Fruit fly (Drosophila melanogaster) whole organism, embryonic: ENCODE results near the gene CG14309.
A peak's percentile ranks its signal among the peaks of the same experiment; 100 is the strongest.

Experiments used
- Atf3 ChIP-seq: fragments of 200-800 bp; sonication (Bioruptor generic); optimal IDR thresholded peaks from 3 replicates; lab custom pipeline; 2016; ENCODE audit warnings: missing biosample characterization, missing genetic modification characterization
- BEAF-32 ChIP-seq: fragments of 200-800 bp; sonication (Bioruptor generic); optimal IDR thresholded peaks from 3 replicates; lab custom pipeline; 2017; ENCODE audit warnings: missing biosample characterization, missing genetic modification characterization, mild to moderate bottlenecking, moderate library complexity, missing genetic modification reagents
- CG11085 ChIP-seq: fragments of 200-800 bp; sonication (Bioruptor generic); IDR thresholded peaks from 2 replicates; pipeline ENCODE4 v1.3.6; 2022; ENCODE audit warnings: missing biosample characterization, missing genetic modification characterization
- CG11723 ChIP-seq: fragments of 200-800 bp; sonication (Bioruptor generic); optimal IDR thresholded peaks from 2 replicates; lab custom pipeline; 2017; ENCODE audit warnings: missing biosample characterization, mild to moderate bottlenecking, missing genetic modification characterization
- CG12659 ChIP-seq: fragments of 200-800 bp; sonication (Bioruptor generic); optimal IDR thresholded peaks from 3 replicates; lab custom pipeline; 2017; ENCODE audit warnings: mild to moderate bottlenecking, missing biosample characterization, missing genetic modification reagents, missing genetic modification characterization
- CG13287 ChIP-seq: fragments of 200-800 bp; sonication (Bioruptor generic); IDR thresholded peaks from 2 replicates; pipeline ENCODE4 v1.3.6; 2022; ENCODE audit warnings: missing biosample characterization, missing genetic modification characterization; ENCODE audit not compliant: partially characterized antibody
- CG14050 ChIP-seq: fragments of 200-800 bp; sonication (Bioruptor generic); IDR thresholded peaks from 3 replicates; pipeline ENCODE4 v1.3.6; 2022; ENCODE audit warnings: missing biosample characterization, missing genetic modification characterization
- CG15514 ChIP-seq: fragments of 200-800 bp; sonication (Bioruptor generic); optimal IDR thresholded peaks from 3 replicates; lab custom pipeline; 2017; ENCODE audit warnings: missing biosample characterization, missing genetic modification characterization, mild to moderate bottlenecking, moderate library complexity, missing genetic modification reagents
- CG1647 ChIP-seq: fragments of 200-800 bp; sonication (Bioruptor generic); optimal IDR thresholded peaks from 3 replicates; lab custom pipeline; 2016; ENCODE audit warnings: missing biosample characterization, missing genetic modification characterization
- CG16815 ChIP-seq: fragments of 200-800 bp; sonication (Bioruptor generic); optimal IDR thresholded peaks from 3 replicates; lab custom pipeline; 2017; ENCODE audit warnings: missing biosample characterization, mild to moderate bottlenecking, missing genetic modification characterization
- CG17328 ChIP-seq: fragments of 200-800 bp; sonication (Bioruptor generic); IDR thresholded peaks from 2 replicates; pipeline ENCODE4 v1.3.6; 2022; ENCODE audit warnings: missing biosample characterization, missing genetic modification characterization
- CG2199 ChIP-seq: fragments of 200-800 bp; sonication (Bioruptor generic); IDR thresholded peaks from 3 replicates; pipeline ENCODE4 v1.3.6; 2022; ENCODE audit warnings: missing biosample characterization, missing genetic modification characterization
- CG30020 ChIP-seq: fragments of 200-800 bp; optimal IDR thresholded peaks from 2 replicates; lab custom pipeline; 2019; ENCODE audit warnings: missing biosample characterization, mild to moderate bottlenecking, missing genetic modification characterization, moderate library complexity
- CG31441 ChIP-seq: fragments of 200-800 bp; sonication (Bioruptor generic); IDR thresholded peaks from 2 replicates; pipeline ENCODE4 v1.3.6; 2022; ENCODE audit warnings: missing biosample characterization, missing genetic modification characterization
- CG4404 ChIP-seq: fragments of 200-800 bp; sonication (Bioruptor generic); IDR thresholded peaks from 2 replicates; pipeline ENCODE4 v1.3.6; 2022; ENCODE audit warnings: missing biosample characterization, missing genetic modification characterization
- CG4617 ChIP-seq: fragments of 200-800 bp; sonication (Bioruptor generic); optimal IDR thresholded peaks from 3 replicates; lab custom pipeline; 2016; ENCODE audit warnings: missing biosample characterization, missing genetic modification characterization, borderline replicate concordance
- CG5245 ChIP-seq: fragments of 200-800 bp; sonication (Bioruptor generic); optimal IDR thresholded peaks from 3 replicates; lab custom pipeline; 2016; ENCODE audit warnings: missing biosample characterization, missing genetic modification characterization
- CG6683 ChIP-seq: fragments of 200-800 bp; sonication (Bioruptor generic); optimal IDR thresholded peaks from 2 replicates; lab custom pipeline; 2017; ENCODE audit warnings: missing biosample characterization, mild to moderate bottlenecking, missing genetic modification characterization, missing genetic modification reagents
- CG6791 ChIP-seq: fragments of 200-800 bp; sonication (Bioruptor generic); IDR thresholded peaks from 3 replicates; pipeline ENCODE4 v1.3.6; 2022; ENCODE audit warnings: missing biosample characterization, missing genetic modification characterization; ENCODE audit not compliant: partially characterized antibody
- CG7372 ChIP-seq: fragments of 200-800 bp; sonication (Bioruptor generic); IDR thresholded peaks from 2 replicates; pipeline ENCODE4 v1.3.6; 2022; ENCODE audit warnings: missing biosample characterization, missing genetic modification characterization
- CG8089 ChIP-seq: fragments of 200-800 bp; sonication (Bioruptor generic); optimal IDR thresholded peaks from 3 replicates; lab custom pipeline; 2016; ENCODE audit warnings: missing biosample characterization, missing genetic modification characterization
- CG9437 ChIP-seq: fragments of 200-800 bp; sonication (Bioruptor generic); optimal IDR thresholded peaks from 2 replicates; lab custom pipeline; 2018; ENCODE audit warnings: missing biosample characterization, mild to moderate bottlenecking, missing genetic modification characterization
- D ChIP-seq, 2 experiments: fragments of 200-800 bp in 1 of 2; fragments of >200 bp in 1 of 2; sonication (Bioruptor generic) in 1 of 2; optimal IDR thresholded peaks; 2 replicates in 1 of 2; 3 replicates in 1 of 2; lab custom pipeline; 2017; ENCODE audit warnings: mild to moderate bottlenecking in 1 of 2, missing biosample characterization in 1 of 2, missing genetic modification characterization in 1 of 2, missing genetic modification reagents in 1 of 2
- Dbx ChIP-seq: fragments of 200-800 bp; sonication (Bioruptor generic); IDR thresholded peaks from 3 replicates; pipeline ENCODE4 v1.3.6; 2022; ENCODE audit warnings: missing biosample characterization, missing genetic modification characterization
- E2f2 ChIP-seq: fragments of 200-800 bp; sonication (Bioruptor generic); IDR thresholded peaks from 2 replicates; pipeline ENCODE4 v1.3.6; 2022; ENCODE audit warnings: missing biosample characterization, missing genetic modification characterization
- Ets65A ChIP-seq: fragments of 200-800 bp; sonication (Bioruptor generic); peaks from one replicate; lab custom pipeline; 2016; ENCODE audit warnings: missing biosample characterization, missing genetic modification characterization
- Gug ChIP-seq: fragments of 200-800 bp; sonication (Bioruptor generic); IDR thresholded peaks from 4 replicates; pipeline ENCODE4 v1.3.6; 2022; ENCODE audit warnings: missing biosample characterization, missing genetic modification characterization
- HmgD ChIP-seq: fragments of 200-800 bp; sonication (Bioruptor generic); optimal IDR thresholded peaks from 3 replicates; lab custom pipeline; 2016; ENCODE audit warnings: missing biosample characterization, missing genetic modification characterization
- Kr ChIP-seq: fragments of 200-800 bp; sonication (Bioruptor generic); optimal IDR thresholded peaks from 2 replicates; lab custom pipeline; 2017; ENCODE audit warnings: missing biosample characterization, mild to moderate bottlenecking, missing genetic modification characterization
- MESR4 ChIP-seq: fragments of 200-800 bp; sonication (Bioruptor generic); optimal IDR thresholded peaks from 2 replicates; lab custom pipeline; 2018; ENCODE audit warnings: missing biosample characterization, mild to moderate bottlenecking, missing genetic modification characterization, moderate library complexity
- Mad ChIP-seq: fragments of 200-800 bp; sonication (Bioruptor generic); optimal IDR thresholded peaks from 2 replicates; lab custom pipeline; 2016; ENCODE audit warnings: missing biosample characterization, missing genetic modification characterization
- NC2α ChIP-seq: fragments of 200-800 bp; sonication (Bioruptor generic); optimal IDR thresholded peaks from 2 replicates; lab custom pipeline; 2016; ENCODE audit warnings: missing biosample characterization, missing genetic modification characterization
- Nf-YA ChIP-seq: fragments of 200-800 bp; sonication (Bioruptor generic); IDR thresholded peaks from 2 replicates; pipeline ENCODE4 v1.3.6; 2022; ENCODE audit warnings: missing biosample characterization, missing genetic modification characterization
- TFAM ChIP-seq: fragments of 200-800 bp; sonication (Bioruptor generic); optimal IDR thresholded peaks from 2 replicates; lab custom pipeline; 2017; ENCODE audit warnings: missing biosample characterization, missing genetic modification characterization, inconsistent platforms
- gcm ChIP-seq: fragments of 200-800 bp; sonication (Bioruptor generic); optimal IDR thresholded peaks from 2 replicates; lab custom pipeline; 2019; ENCODE audit warnings: missing biosample characterization, mild to moderate bottlenecking, missing genetic modification characterization, moderate library complexity
- hbn ChIP-seq: fragments of 200-800 bp; sonication (Bioruptor generic); IDR thresholded peaks from 2 replicates; pipeline ENCODE4 v1.3.6; 2022; ENCODE audit warnings: missing biosample characterization, missing genetic modification characterization; ENCODE audit not compliant: partially characterized antibody
- jigr1 ChIP-seq: fragments of 200-800 bp; sonication (Bioruptor generic); IDR thresholded peaks from 3 replicates; pipeline ENCODE4 v1.3.6; 2022; ENCODE audit warnings: missing biosample characterization, missing genetic modification characterization
- lilli ChIP-seq: fragments of 200-800 bp; sonication (Bioruptor generic); optimal IDR thresholded peaks from 3 replicates; lab custom pipeline; 2016; ENCODE audit warnings: missing biosample characterization, missing genetic modification characterization
- lmd ChIP-seq: fragments of 200-800 bp; sonication (Bioruptor generic); IDR thresholded peaks from 2 replicates; pipeline ENCODE4 v1.3.6; 2022; ENCODE audit warnings: missing biosample characterization, missing genetic modification characterization
- pan ChIP-seq, 4 experiments: fragments of >200 bp in 3 of 4; fragments of 200-800 bp in 1 of 4; sonication (Bioruptor generic) in 1 of 4; optimal IDR thresholded peaks in 3 of 4; IDR thresholded peaks in 1 of 4; 2 replicates each; pipeline versions ENCODE4 v1.3.6 to Lab custom; 2017 to 2022; ENCODE audit warnings: missing biosample characterization in 2 of 4, missing genetic modification characterization in 2 of 4, mixed read lengths in 1 of 4
- pfk ChIP-seq: fragments of 200-800 bp; sonication (Bioruptor generic); optimal IDR thresholded peaks from 2 replicates; lab custom pipeline; 2018; ENCODE audit warnings: missing biosample characterization, mild to moderate bottlenecking, missing genetic modification characterization, moderate library complexity
- phol ChIP-seq: fragments of 200-800 bp; sonication (Bioruptor generic); optimal IDR thresholded peaks from 3 replicates; lab custom pipeline; 2018; ENCODE audit warnings: missing biosample characterization, mild to moderate bottlenecking, missing genetic modification characterization, moderate library complexity
- pum ChIP-seq: fragments of 200-800 bp; sonication (Bioruptor generic); optimal IDR thresholded peaks from 2 replicates; lab custom pipeline; 2016; ENCODE audit warnings: missing biosample characterization, missing genetic modification characterization
- ranshi ChIP-seq: fragments of 200-800 bp; sonication (Bioruptor generic); IDR thresholded peaks from 2 replicates; pipeline ENCODE4 v1.3.6; 2022; ENCODE audit warnings: missing biosample characterization, missing genetic modification characterization
- rib ChIP-seq: fragments of 200-800 bp; sonication (Bioruptor generic); IDR thresholded peaks from 2 replicates; pipeline ENCODE4 v1.3.6; 2022; ENCODE audit warnings: missing biosample characterization, missing genetic modification characterization
- sim ChIP-seq: fragments of 200-800 bp; sonication (Bioruptor generic); IDR thresholded peaks from 2 replicates; pipeline ENCODE4 v1.3.6; 2022; ENCODE audit warnings: missing biosample characterization, missing genetic modification characterization
- sisA ChIP-seq: fragments of 200-800 bp; sonication (Bioruptor generic); IDR thresholded peaks from 2 replicates; pipeline ENCODE4 v1.3.6; 2022; ENCODE audit warnings: missing biosample characterization, missing genetic modification characterization
- sqz ChIP-seq: fragments of 200-800 bp; sonication (Bioruptor generic); optimal IDR thresholded peaks from 3 replicates; lab custom pipeline; 2018; ENCODE audit warnings: missing biosample characterization, mild to moderate bottlenecking, missing genetic modification characterization
- tap ChIP-seq: fragments of 200-800 bp; optimal IDR thresholded peaks from 3 replicates; lab custom pipeline; 2019; ENCODE audit warnings: missing biosample characterization, mild to moderate bottlenecking, missing genetic modification characterization, moderate library complexity
- yki ChIP-seq: fragments of >200 bp; optimal IDR thresholded peaks from 3 replicates; lab custom pipeline; 2018
- zfh2 ChIP-seq: fragments of 200-800 bp; sonication (Bioruptor generic); optimal IDR thresholded peaks from 2 replicates; lab custom pipeline; 2016; ENCODE audit warnings: missing biosample characterization, missing genetic modification characterization

Gene CG14309

DNA sequence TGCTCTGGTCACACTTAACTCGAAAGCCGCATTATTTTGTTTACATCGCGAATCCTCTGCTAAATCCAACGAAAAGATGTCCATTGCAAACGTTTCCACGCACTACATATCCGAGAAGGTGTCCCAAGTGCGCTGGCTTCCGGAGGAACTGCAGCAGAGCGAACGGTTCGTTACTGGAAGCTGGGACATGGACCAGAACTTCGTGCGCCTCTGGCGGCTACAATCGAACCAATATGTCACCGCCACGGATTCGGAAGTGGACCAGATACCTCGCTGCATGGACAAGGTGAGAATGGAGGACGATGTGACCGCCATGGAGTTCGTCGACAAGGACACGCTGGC lies 18.3 kb downstream of the CG14309 start (continued):
- TF ChIP-seq lilli (no peak), rib (GFP tag; lab: Robert Waterston, UW) (no peak), CG2199 (GFP tag; lab: Robert Waterston, UW) (no peak), Mad (GFP tag; lab: Kevin White, UChicago) (no peak), MESR4 (GFP tag; lab: Kevin White, UChicago) (peak; percentile 38), CG15514 (GFP tag; lab: Kevin White, UChicago) (no peak), jigr1 (no peak), tap (no peak), Atf3 (no peak), CG9437 (no peak), BEAF-32 (GFP tag; lab: Kevin White, UChicago) (no peak), HmgD (GFP tag; lab: Kevin White, UChicago) (peak; percentile 35), CG6683 (GFP tag; lab: Kevin White, UChicago) (no peak), CG30020 (no peak), zfh2 (GFP tag; lab: Kevin White, UChicago) (no peak), CG31441 (GFP tag; lab: Robert Waterston, UW) (no peak), CG13287 (GFP tag; lab: Robert Waterston, UW) (no peak; the same call in 1 of the 2 replicates), yki (lab: Kevin White, UChicago) (no peak), hbn (GFP tag; lab: Robert Waterston, UW) (no peak), CG7372 (GFP tag; lab: Robert Waterston, UW) (no peak), CG12659 (no peak), CG11723 (no peak), CG4404 (GFP tag; lab: Robert Waterston, UW) (0 out of 2 replicates have a peak, but pooled peaks have one; percentile 1), gcm (GFP tag; lab: Kevin White, UChicago) (no peak), sqz (GFP tag; lab: Kevin White, UChicago) (no peak), D (optimal IDR thresholded peaks at IDR 0.05; lab: Kevin White, UChicago) (peak; percentile 55), D (GFP tag; optimal IDR thresholded peaks at IDR 0.05; lab: Kevin White, UChicago) (no peak), CG6791 (GFP tag; lab: Robert Waterston, UW) (no peak), CG5245 (GFP tag; lab: Kevin White, UChicago) (no peak), TFAM (GFP tag; lab: Kevin White, UChicago) (no peak), CG11085 (no peak), CG8089 (GFP tag; lab: Kevin White, UChicago) (no peak), pan (optimal IDR thresholded peaks at IDR 0.05; lab: Kevin White, UChicago) (no peak), pan (GFP tag; optimal IDR thresholded peaks at IDR 0.05 in 1 of 2, IDR thresholded peaks at IDR 0.05 in 1 of 2) (no peak), Nf-YA (GFP tag; lab: Robert Waterston, UW) (no peak), Kr (GFP tag; lab: Kevin White, UChicago) (no peak), CG4617 (GFP tag; lab: Kevin White, UChicago) (peak; percentile 23), CG14050 (no peak), CG17328 (GFP tag; lab: Robert Waterston, UW) (0 out of 2 replicates have a peak, but pooled peaks have one; percentile 3), Dbx (GFP tag; lab: Robert Waterston, UW) (no peak)

DNA sequence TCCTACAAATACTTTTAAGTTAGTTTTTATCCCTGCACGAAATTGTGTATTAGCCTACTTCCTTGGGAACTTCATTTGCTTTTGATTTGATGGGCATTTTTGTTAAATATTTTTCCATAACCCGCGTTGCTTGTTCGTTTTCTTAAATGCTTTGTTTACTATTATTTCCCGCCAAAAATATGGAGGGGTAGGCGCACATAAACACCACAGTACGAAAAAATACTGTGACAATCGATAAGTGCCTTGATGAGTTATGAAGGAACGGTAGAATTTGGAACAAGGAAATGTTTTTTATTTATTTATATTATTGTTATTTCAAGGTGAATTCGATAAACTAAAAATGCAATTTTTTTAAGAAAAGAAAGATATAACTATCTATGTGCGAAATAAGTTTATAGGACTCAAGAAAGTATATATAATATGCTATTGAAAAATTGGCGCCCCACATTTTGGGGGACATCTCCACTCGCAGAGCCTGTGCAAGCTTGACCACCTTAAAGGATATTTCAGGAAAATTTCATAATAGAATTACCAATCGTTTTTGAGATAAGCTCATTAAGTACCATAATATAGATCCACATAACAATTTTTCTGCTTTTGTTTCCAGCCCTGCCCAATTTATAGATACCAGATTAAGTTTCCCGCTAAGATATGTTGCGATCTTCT lies 18.8 kb downstream of the CG14309 start, which contains the start of the genes WRNexo and Nup43:
TSS of gene WRNexo (minus strand) at position 185 of the 666 bp plus-strand sequence.
TSS of gene Nup43 (plus strand) at position 661 of the 666 bp plus-strand sequence.
- TF ChIP-seq lmd (GFP tag; lab: Robert Waterston, UW): peak; percentile 30; the same call in 1 of the 2 replicates
- TF ChIP-seq phol: peak; percentile 59
- TF ChIP-seq pum: peak; percentile 47
- peak; percentile 57; the same call in 1 of the 2 replicates for TF ChIP-seq E2f2 (GFP tag; lab: Robert Waterston, UW)
- TF ChIP-seq pfk: peak; percentile 69
- TF ChIP-seq ranshi (GFP tag; lab: Robert Waterston, UW): peak; percentile 47; the same call in 1 of the 2 replicates
- TF ChIP-seq CG11085: no peak
- peak; percentile 4 for TF ChIP-seq NC2α (GFP tag; lab: Kevin White, UChicago)
- peak; percentile 89 for TF ChIP-seq Ets65A
- TF ChIP-seq Gug (GFP tag; lab: Robert Waterston, UW): peak; percentile 32; the same call in 2 of the 4 replicates
- TF ChIP-seq CG16815: peak; percentile 17
- TF ChIP-seq CG1647 (GFP tag; lab: Kevin White, UChicago): peak; percentile 11
- TF ChIP-seq sim (GFP tag; lab: Robert Waterston, UW): no peak
- TF ChIP-seq sisA (GFP tag; lab: Robert Waterston, UW): peak; percentile 14; the same call in 1 of the 2 replicates
